Fruit fly (Drosophila melanogaster): Measurements from ENCODE around the gene CG7126.
A peak's percentile ranks its signal among the peaks of the same experiment; 100 is the strongest.

The CG7126 gene

dm6 chr3R:18277406-18277805, 25.2 kb downstream of the CG7126 start (continued):
- no peak for TF ChIP-seq Six4 (GFP tag; optimal IDR thresholded peaks at IDR 0.05)
- TF ChIP-seq CG3163 (GFP tag; optimal IDR thresholded peaks at IDR 0.05): no peak

DNA sequence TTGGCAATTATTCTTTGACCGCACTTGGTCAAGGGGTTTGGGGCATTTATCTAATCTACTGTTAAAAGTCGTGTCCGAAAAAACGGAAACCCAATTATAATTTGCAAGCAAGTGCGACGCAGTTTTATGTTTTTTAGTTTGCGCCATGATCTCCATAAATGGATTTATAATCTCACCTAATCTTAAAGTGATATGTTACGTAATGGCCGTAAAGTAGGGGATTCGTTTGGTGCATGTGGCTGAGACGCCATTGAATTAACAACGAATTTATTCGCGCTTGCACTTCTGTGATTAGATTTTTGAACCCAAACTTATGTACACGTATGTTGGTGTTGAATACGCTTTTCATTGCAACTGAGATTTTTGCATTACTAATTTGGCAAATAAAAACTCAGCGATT, 26.0 kb downstream of the CG7126 start:
- TF ChIP-seq chif (GFP tag; optimal IDR thresholded peaks at IDR 0.05) (no peak), CG10274 (GFP tag; optimal IDR thresholded peaks at IDR 0.05) (peak; percentile 68), dati (GFP tag; IDR thresholded peaks at IDR 0.05) (no peak), nerfin-1 (tag; optimal IDR thresholded peaks at IDR 0.05) (no peak), chinmo (GFP tag; IDR thresholded peaks at IDR 0.05; ENCODE audit: partially characterized antibody) (0 out of 4 replicates have a peak, but pooled peaks have one; percentile 9), Pdp1 (GFP tag; optimal IDR thresholded peaks at IDR 0.05) (peak in 1 of 2 experiments; percentile 87)

dm6 chr3R:18275113-18275782, 27.4 kb downstream of the CG7126 start:
- TF ChIP-seq CG14050 (GFP tag; IDR thresholded peaks at IDR 0.05) (no peak), CG16863 (GFP tag; optimal IDR thresholded peaks at IDR 0.05) (no peak), CG3726 (GFP tag; IDR thresholded peaks at IDR 0.05) (no peak), bcd (GFP tag; optimal IDR thresholded peaks at IDR 0.05) (no peak), CG5180 (GFP tag; optimal IDR thresholded peaks at IDR 0.05) (no peak), CG6813 (GFP tag; optimal IDR thresholded peaks at IDR 0.05) (no peak), CG3995 (GFP tag; optimal IDR thresholded peaks at IDR 0.05) (no peak), ab (GFP tag; optimal IDR thresholded peaks at IDR 0.05) (no peak), CG8924 (tag; optimal IDR thresholded peaks at IDR 0.05) (no peak), eyg (GFP tag; optimal IDR thresholded peaks at IDR 0.05) (no peak), CG2875 (GFP tag; optimal IDR thresholded peaks at IDR 0.05) (no peak), jumu (GFP tag; optimal IDR thresholded peaks at IDR 0.05) (no peak), sr (GFP tag; IDR thresholded peaks at IDR 0.05) (peak; percentile 63; the same call in 2 of the 3 replicates), fd3F (GFP tag; optimal IDR thresholded peaks at IDR 0.05) (no peak), pum (GFP tag; optimal IDR thresholded peaks at IDR 0.05) (no peak), Bteb2 (GFP tag; optimal IDR thresholded peaks at IDR 0.05) (no peak), trh (GFP tag; optimal IDR thresholded peaks at IDR 0.05) (no peak), phol (tag; optimal IDR thresholded peaks at IDR 0.05) (no peak), knrl (GFP tag; IDR thresholded peaks at IDR 0.05; ENCODE audit: partially characterized antibody) (no peak), Hmr (GFP tag; optimal IDR thresholded peaks at IDR 0.05) (no peak), lola (GFP tag; optimal IDR thresholded peaks at IDR 0.05) (no peak), vvl (GFP tag; IDR thresholded peaks at IDR 0.05) (no peak), CG10366 (GFP tag; IDR thresholded peaks at IDR 0.05) (0 out of 2 replicates have a peak, but pooled peaks have one; percentile 11), CG3407 (GFP tag; optimal IDR thresholded peaks at IDR 0.05) (no peak), ci (GFP tag; IDR thresholded peaks at IDR 0.05) (0 out of 3 replicates have a peak, but pooled peaks have one; percentile 32), D (optimal IDR thresholded peaks at IDR 0.05) (no peak), D (GFP tag; optimal IDR thresholded peaks at IDR 0.05) (no peak), zen (tag; optimal IDR thresholded peaks at IDR 0.05) (no peak), MESR4 (GFP tag; optimal IDR thresholded peaks at IDR 0.05) (no peak), lilli (GFP tag; optimal IDR thresholded peaks at IDR 0.05) (no peak), peb (GFP tag; IDR thresholded peaks at IDR 0.05) (no peak), pros (GFP tag; optimal IDR thresholded peaks at IDR 0.05) (peak; percentile 76), chif (GFP tag; optimal IDR thresholded peaks at IDR 0.05) (no peak), MTF-1 (GFP tag; optimal IDR thresholded peaks at IDR 0.05; ENCODE audit: borderline replicate concordance) (no peak), bbx (GFP tag; IDR thresholded peaks at IDR 0.05; ENCODE audit: partially characterized antibody) (no peak), CG17568 (GFP tag; optimal IDR thresholded peaks at IDR 0.05) (no peak), Camta (GFP tag; optimal IDR thresholded peaks at IDR 0.05) (no peak), Nf-YC (tag; optimal IDR thresholded peaks at IDR 0.05) (no peak), Dbx (GFP tag; IDR thresholded peaks at IDR 0.05) (no peak)
